Worm (Caenorhabditis elegans) whole organism, L1 larva: ENCODE measurements around the gene clec-137.

Experiments used
- Y116A8C.19 ChIP-seq: sonication (generic microtip); optimal IDR thresholded peaks from 2 replicates; lab custom pipeline; 2016; ENCODE audit warnings: missing compliant biosample characterization, missing genetic modification characterization, borderline replicate concordance
- ama-1 ChIP-seq: fragments of 150-350 bp; optimal IDR thresholded peaks from 2 replicates; lab custom pipeline; 2014
- ceh-63 ChIP-seq: fragments of 200-800 bp; sonication (Bioruptor generic); optimal IDR thresholded peaks from 2 replicates; lab custom pipeline; 2018; ENCODE audit warnings: mild to moderate bottlenecking, missing genetic modification characterization, missing compliant biosample characterization
- dsc-1 ChIP-seq: sonication (generic microtip); optimal IDR thresholded peaks from 2 replicates; lab custom pipeline; 2016; ENCODE audit warnings: mild to moderate bottlenecking, missing genetic modification characterization, missing compliant biosample characterization
- efl-1 ChIP-seq, 4 experiments: fragments of 150-350 bp; optimal IDR thresholded peaks in 3 of 4; peaks in 1 of 4; 1 replicate in 1 of 4; 2 replicates in 3 of 4; lab custom pipeline; 2014; ENCODE audit warnings: missing biosample characterization in 2 of 4, missing genetic modification characterization in 2 of 4, missing genetic modification reagents in 2 of 4
- egl-27 ChIP-seq, 2 experiments: fragments of 150-350 bp in 1 of 2; sonication (generic microtip); optimal IDR thresholded peaks; 3 replicates each; lab custom pipeline; 2017 to 2018; ENCODE audit warnings: missing biosample characterization in 2 of 2, missing genetic modification characterization in 2 of 2, missing genetic modification reagents in 2 of 2
- elt-3 ChIP-seq, 6 experiments: fragments of 150-350 bp in 1 of 6; sonication (generic microtip); optimal IDR thresholded peaks; 2 replicates each; lab custom pipeline; 2017 to 2018; ENCODE audit warnings: missing biosample characterization in 6 of 6, missing genetic modification characterization in 6 of 6, inconsistent platforms in 1 of 6
- ets-5 ChIP-seq: fragments of 200-800 bp; sonication (Bioruptor generic); IDR thresholded peaks from 2 replicates; pipeline ENCODE4 v1.3.6; 2022; ENCODE audit warnings: missing genetic modification characterization, missing compliant biosample characterization
- fkh-4 ChIP-seq: sonication (generic microtip); optimal IDR thresholded peaks from 2 replicates; lab custom pipeline; 2016; ENCODE audit warnings: missing compliant biosample characterization, missing genetic modification characterization, borderline replicate concordance
- fkh-8 ChIP-seq: sonication (generic microtip); optimal IDR thresholded peaks from 2 replicates; lab custom pipeline; 2016; ENCODE audit warnings: mild to moderate bottlenecking, missing genetic modification characterization, missing compliant biosample characterization
- hlh-4 ChIP-seq: sonication (generic microtip); optimal IDR thresholded peaks from 2 replicates; lab custom pipeline; 2016; ENCODE audit warnings: mild to moderate bottlenecking, missing genetic modification characterization, missing compliant biosample characterization
- irx-1 ChIP-seq: sonication (generic microtip); optimal IDR thresholded peaks from 2 replicates; lab custom pipeline; 2016; ENCODE audit warnings: missing genetic modification characterization, missing compliant biosample characterization
- isw-1 ChIP-seq: fragments of 200-800 bp; sonication (Bioruptor generic); IDR thresholded peaks from 2 replicates; pipeline ENCODE4 v1.3.6; 2022; ENCODE audit warnings: missing genetic modification characterization, missing compliant biosample characterization
- lin-14 ChIP-seq: fragments of 200-800 bp; sonication (Bioruptor generic); optimal IDR thresholded peaks from 2 replicates; lab custom pipeline; 2018; ENCODE audit warnings: mild to moderate bottlenecking, missing genetic modification characterization, moderate library complexity, missing compliant biosample characterization
- lin-15B ChIP-seq: fragments of 150-350 bp; sonication (generic microtip); optimal IDR thresholded peaks from 3 replicates; lab custom pipeline; 2014; ENCODE audit warnings: missing biosample characterization, missing genetic modification characterization
- lir-3 ChIP-seq: sonication (generic microtip); optimal IDR thresholded peaks from 2 replicates; lab custom pipeline; 2016; ENCODE audit warnings: mild to moderate bottlenecking, missing genetic modification characterization, moderate library complexity, missing compliant biosample characterization; ENCODE audit not compliant: poor library complexity
- lsy-2 ChIP-seq, 2 experiments: fragments of 150-350 bp; optimal IDR thresholded peaks; 2 replicates each; lab custom pipeline; 2014; ENCODE audit warnings: missing biosample characterization in 2 of 2, missing genetic modification characterization in 2 of 2
- mep-1 ChIP-seq: fragments of 150-350 bp; optimal IDR thresholded peaks from 2 replicates; lab custom pipeline; 2014; ENCODE audit warnings: missing biosample characterization, missing genetic modification characterization
- nhr-11 ChIP-seq: fragments of 150-350 bp; optimal IDR thresholded peaks from 2 replicates; lab custom pipeline; 2014; ENCODE audit warnings: missing biosample characterization, missing genetic modification characterization
- nhr-28 ChIP-seq: fragments of 150-350 bp; optimal IDR thresholded peaks from 2 replicates; lab custom pipeline; 2014; ENCODE audit warnings: missing biosample characterization, missing genetic modification characterization
- nhr-85 ChIP-seq: sonication (generic microtip); peaks from one replicate; lab custom pipeline; 2016; ENCODE audit warnings: missing genetic modification characterization, inconsistent platforms, missing compliant biosample characterization
- pax-3 ChIP-seq: fragments of 200-800 bp; sonication (Bioruptor generic); optimal IDR thresholded peaks from 2 replicates; lab custom pipeline; 2018; ENCODE audit warnings: mild to moderate bottlenecking, missing genetic modification characterization, moderate library complexity, missing compliant biosample characterization
- sup-37 ChIP-seq: fragments of 200-800 bp; sonication (Bioruptor generic); optimal IDR thresholded peaks from 2 replicates; lab custom pipeline; 2018; ENCODE audit warnings: mild to moderate bottlenecking, missing genetic modification characterization, missing compliant biosample characterization
- swsn-7 ChIP-seq: sonication (generic microtip); optimal IDR thresholded peaks from 2 replicates; lab custom pipeline; 2016; ENCODE audit warnings: missing genetic modification characterization, missing compliant biosample characterization
- unc-62 ChIP-seq: fragments of 150-350 bp; optimal IDR thresholded peaks from 2 replicates; lab custom pipeline; 2014; ENCODE audit warnings: missing biosample characterization, missing genetic modification reagents, missing genetic modification characterization
- zag-1 ChIP-seq: fragments of 150-350 bp; optimal IDR thresholded peaks from 2 replicates; lab custom pipeline; 2014; ENCODE audit warnings: missing biosample characterization, missing genetic modification characterization
- zip-4 ChIP-seq: fragments of 200-800 bp; sonication (Bioruptor generic); optimal IDR thresholded peaks from 2 replicates; lab custom pipeline; 2018; ENCODE audit warnings: mild to moderate bottlenecking, missing genetic modification characterization, moderate library complexity, missing compliant biosample characterization

clec-137 gene

ce11 chrII:4584313-4584712, 33.6 kb downstream of the clec-137 start:
- TF ChIP-seq lin-14 (GFP tag; lab: Kevin White, UChicago) (peak; percentile 39), efl-1 (optimal IDR thresholded peaks at IDR 0.05; lab: Kevin White, UChicago) (no peak), efl-1 (GFP tag; optimal IDR thresholded peaks at IDR 0.05 in 1 of 2; lab: Kevin White, UChicago) (peak in 1 of 2 experiments; percentile 16), mep-1 (tag; lab: Kevin White, UChicago) (no peak)

- TF ChIP-seq efl-1 (optimal IDR thresholded peaks at IDR 0.05; lab: Kevin White, UChicago) (no peak), efl-1 (GFP tag; optimal IDR thresholded peaks at IDR 0.05 in 1 of 2; lab: Kevin White, UChicago) (peak in 1 of 2 experiments; percentile 52), ets-5 (no peak), zag-1 (tag; lab: Kevin White, UChicago) (no peak), lin-14 (GFP tag; lab: Kevin White, UChicago) (peak; percentile 28), nhr-85 (tag; lab: Kevin White, UChicago) (peak; percentile 69), dsc-1 (tag; lab: Kevin White, UChicago) (no peak)
Measured at ce11 chrII:4583203-4583912, 34.5 kb downstream of the clec-137 start.

ce11 chrII:4581090-4581489, 36.8 kb downstream of the clec-137 start:
- no peak for TF ChIP-seq nhr-11
- TF ChIP-seq elt-3 (tag; optimal IDR thresholded peaks at IDR 0.05; lab: Kevin White, UChicago) = no peak
- no peak for TF ChIP-seq unc-62
- no peak for TF ChIP-seq zip-4
- no peak for TF ChIP-seq fkh-4
- no peak for TF ChIP-seq isw-1 (GFP tag; lab: Robert Waterston, UW)
- no peak for TF ChIP-seq lin-15B

- no peak for TF ChIP-seq sup-37 (GFP tag; lab: Kevin White, UChicago)
- TF ChIP-seq mep-1 (tag; lab: Kevin White, UChicago) = no peak
- no peak for TF ChIP-seq swsn-7 (tag; lab: Kevin White, UChicago)
Measured at ce11 chrII:4579920-4580474, 37.9 kb downstream of the clec-137 start.

- TF ChIP-seq lin-14 (GFP tag; lab: Kevin White, UChicago) (peak; percentile 28), ama-1 (lab: Kevin White, UChicago) (no peak)
Measured at ce11 chrII:4579375-4579774, 38.5 kb downstream of the clec-137 start.

- TF ChIP-seq lsy-2 (tag; optimal IDR thresholded peaks at IDR 0.05; lab: Kevin White, UChicago) (no peak), pax-3 (tag; lab: Kevin White, UChicago) (no peak), nhr-28 (tag; lab: Kevin White, UChicago) (no peak)
- TF ChIP-seq, all 84 proteins: peak for 0
Measured at ce11 chrII:4577391-4577790, 40.5 kb downstream of the clec-137 start.

- TF ChIP-seq fkh-8 (tag; lab: Kevin White, UChicago) (no peak), egl-27 (tag; optimal IDR thresholded peaks at IDR 0.05; lab: Kevin White, UChicago) (no peak), hlh-4 (tag; lab: Kevin White, UChicago) (no peak), ceh-63 (no peak), Y116A8C.19 (tag; lab: Kevin White, UChicago) (no peak), lir-3 (tag; lab: Kevin White, UChicago) (no peak), nhr-85 (tag; lab: Kevin White, UChicago) (no peak), irx-1 (tag; lab: Kevin White, UChicago) (no peak)
Measured at ce11 chrII:4575579-4575978, 42.3 kb downstream of the clec-137 start.
